Fruit fly (Drosophila melanogaster) whole organism, embryonic: ENCODE measurements around the gene PhKgamma.

Source experiments
- CG10209 ChIP-seq: fragments of 200-800 bp; sonication (Bioruptor generic); optimal IDR thresholded peaks from 3 replicates; lab custom pipeline; 2017; ENCODE audit warnings: missing biosample characterization, mild to moderate bottlenecking, missing genetic modification characterization, missing genetic modification reagents
- CG10274 ChIP-seq: fragments of 200-800 bp; sonication (Bioruptor generic); optimal IDR thresholded peaks from 3 replicates; lab custom pipeline; 2017; ENCODE audit warnings: missing biosample characterization, mild to moderate bottlenecking, missing genetic modification characterization
- CG10543 ChIP-seq: fragments of 200-800 bp; sonication (Bioruptor generic); optimal IDR thresholded peaks from 3 replicates; lab custom pipeline; 2017; ENCODE audit warnings: missing biosample characterization, mild to moderate bottlenecking, missing genetic modification characterization, moderate library complexity
- CG11723 ChIP-seq: fragments of 200-800 bp; sonication (Bioruptor generic); optimal IDR thresholded peaks from 2 replicates; lab custom pipeline; 2017; ENCODE audit warnings: missing biosample characterization, mild to moderate bottlenecking, missing genetic modification characterization
- CG13424 ChIP-seq: fragments of 200-800 bp; sonication (Bioruptor generic); optimal IDR thresholded peaks from 2 replicates; lab custom pipeline; 2019; ENCODE audit warnings: missing biosample characterization, mild to moderate bottlenecking, missing genetic modification characterization, moderate library complexity
- CG14667 ChIP-seq: fragments of 200-800 bp; sonication (Bioruptor generic); IDR thresholded peaks from 2 replicates; pipeline ENCODE4 v1.3.6; 2022; ENCODE audit warnings: missing biosample characterization, missing genetic modification characterization
- CG14965 ChIP-seq: fragments of 200-800 bp; sonication (Bioruptor generic); optimal IDR thresholded peaks from 2 replicates; lab custom pipeline; 2016; ENCODE audit warnings: missing biosample characterization, missing genetic modification characterization, borderline replicate concordance
- CG1602 ChIP-seq: fragments of 200-800 bp; sonication (Bioruptor generic); optimal IDR thresholded peaks from 3 replicates; lab custom pipeline; 2016; ENCODE audit warnings: missing biosample characterization, missing genetic modification characterization
- CG17359 ChIP-seq: fragments of 200-800 bp; sonication (Bioruptor generic); optimal IDR thresholded peaks from 3 replicates; lab custom pipeline; 2018; ENCODE audit warnings: missing biosample characterization, mild to moderate bottlenecking, missing genetic modification characterization, moderate library complexity
- CG17829 ChIP-seq: fragments of 200-800 bp; optimal IDR thresholded peaks from 2 replicates; lab custom pipeline; 2019; ENCODE audit warnings: missing biosample characterization, mild to moderate bottlenecking, missing genetic modification characterization, moderate library complexity
- CG18476 ChIP-seq: fragments of 200-800 bp; sonication (Bioruptor generic); optimal IDR thresholded peaks from 2 replicates; lab custom pipeline; 2016; ENCODE audit warnings: missing biosample characterization, mild to moderate bottlenecking, missing genetic modification characterization
- CG43689 ChIP-seq: fragments of 200-800 bp; sonication (Bioruptor generic); IDR thresholded peaks from 2 replicates; pipeline ENCODE4 v1.3.6; 2022; ENCODE audit warnings: missing biosample characterization, missing genetic modification characterization
- CG4617 ChIP-seq: fragments of 200-800 bp; sonication (Bioruptor generic); optimal IDR thresholded peaks from 3 replicates; lab custom pipeline; 2016; ENCODE audit warnings: missing biosample characterization, missing genetic modification characterization, borderline replicate concordance
- CG8478 ChIP-seq: fragments of >200 bp; optimal IDR thresholded peaks from 2 replicates; lab custom pipeline; 2018
- CG8765 ChIP-seq: fragments of 200-800 bp; sonication (Bioruptor generic); IDR thresholded peaks from 2 replicates; pipeline ENCODE4 v1.3.6; 2022; ENCODE audit warnings: missing biosample characterization, missing genetic modification characterization
- CrebB ChIP-seq: fragments of 200-800 bp; sonication (Bioruptor generic); optimal IDR thresholded peaks from 3 replicates; lab custom pipeline; 2018; ENCODE audit warnings: missing biosample characterization, mild to moderate bottlenecking, missing genetic modification characterization
- D19A ChIP-seq: fragments of 200-800 bp; optimal IDR thresholded peaks from 3 replicates; lab custom pipeline; 2019; ENCODE audit warnings: missing biosample characterization, mild to moderate bottlenecking, missing genetic modification characterization, moderate library complexity
- Dref ChIP-seq: fragments of 200-800 bp; sonication (Bioruptor generic); IDR thresholded peaks from 2 replicates; pipeline ENCODE4 v1.3.6; 2022; ENCODE audit warnings: missing biosample characterization, missing genetic modification characterization
- Eip74EF ChIP-seq, 2 experiments: fragments of 200-800 bp in 1 of 2; fragments of >200 bp in 1 of 2; sonication (Bioruptor generic) in 1 of 2; optimal IDR thresholded peaks; 2 replicates each; lab custom pipeline; 2017 to 2019; ENCODE audit warnings: missing biosample characterization in 2 of 2, missing genetic modification characterization in 2 of 2, mild to moderate bottlenecking in 1 of 2, moderate library complexity in 1 of 2
- Elba2 ChIP-seq: fragments of 200-800 bp; sonication (Bioruptor generic); optimal IDR thresholded peaks from 3 replicates; lab custom pipeline; 2016; ENCODE audit warnings: missing biosample characterization, missing genetic modification characterization
- Ets65A ChIP-seq: fragments of 200-800 bp; sonication (Bioruptor generic); peaks from one replicate; lab custom pipeline; 2016; ENCODE audit warnings: missing biosample characterization, missing genetic modification characterization
- HHEX ChIP-seq: fragments of 200-800 bp; sonication (Bioruptor generic); optimal IDR thresholded peaks from 3 replicates; lab custom pipeline; 2017; ENCODE audit warnings: missing biosample characterization, mild to moderate bottlenecking, missing genetic modification characterization, missing genetic modification reagents
- Hr39 ChIP-seq: fragments of >200 bp; optimal IDR thresholded peaks from 2 replicates; lab custom pipeline; 2017
- Hr51 ChIP-seq, 2 experiments: fragments of 200-800 bp; sonication (Bioruptor generic); optimal IDR thresholded peaks; 2 replicates in 1 of 2; 3 replicates in 1 of 2; lab custom pipeline; 2016 to 2018; ENCODE audit warnings: missing biosample characterization in 2 of 2, missing genetic modification characterization in 2 of 2, mild to moderate bottlenecking in 1 of 2, moderate library complexity in 1 of 2
- Hsf ChIP-seq: fragments of 200-800 bp; sonication (Bioruptor generic); optimal IDR thresholded peaks from 3 replicates; lab custom pipeline; 2016; ENCODE audit warnings: missing biosample characterization, missing genetic modification characterization
- MBD-R2 ChIP-seq: fragments of 200-800 bp; sonication (Bioruptor generic); IDR thresholded peaks from 2 replicates; pipeline ENCODE4 v1.3.6; 2022; ENCODE audit warnings: missing biosample characterization, missing genetic modification characterization
- NC2β ChIP-seq: fragments of 200-800 bp; sonication (Bioruptor generic); optimal IDR thresholded peaks from 2 replicates; lab custom pipeline; 2016; ENCODE audit warnings: missing biosample characterization, missing genetic modification characterization
- Trl ChIP-seq, 3 experiments: fragments of >200 bp in 2 of 3; fragments of 200-800 bp in 1 of 3; sonication (Bioruptor generic) in 1 of 3; optimal IDR thresholded peaks; 2 replicates in 1 of 3; 3 replicates in 2 of 3; lab custom pipeline; 2016 to 2017; ENCODE audit warnings: missing biosample characterization in 1 of 3, missing genetic modification characterization in 1 of 3
- btn ChIP-seq: fragments of 200-800 bp; sonication (Bioruptor generic); optimal IDR thresholded peaks from 2 replicates; lab custom pipeline; 2016; ENCODE audit warnings: missing biosample characterization, missing genetic modification characterization
- crp ChIP-seq, 2 experiments: fragments of 200-800 bp; sonication (Bioruptor generic); optimal IDR thresholded peaks; 2 replicates in 1 of 2; 3 replicates in 1 of 2; lab custom pipeline; 2017; ENCODE audit warnings: missing biosample characterization in 2 of 2, missing genetic modification characterization in 2 of 2, mild to moderate bottlenecking in 1 of 2, moderate library complexity in 1 of 2
- dmrt99B ChIP-seq: fragments of 200-800 bp; sonication (Bioruptor generic); optimal IDR thresholded peaks from 2 replicates; lab custom pipeline; 2018; ENCODE audit warnings: missing biosample characterization, mild to moderate bottlenecking, missing genetic modification characterization, moderate library complexity
- emc ChIP-seq: fragments of 200-800 bp; sonication (Bioruptor generic); optimal IDR thresholded peaks from 2 replicates; lab custom pipeline; 2016; ENCODE audit warnings: missing biosample characterization, missing genetic modification characterization
- ewg ChIP-seq: fragments of 200-800 bp; sonication (Bioruptor generic); optimal IDR thresholded peaks from 3 replicates; lab custom pipeline; 2017; ENCODE audit warnings: mild to moderate bottlenecking, missing biosample characterization, missing genetic modification reagents, missing genetic modification characterization
- exex ChIP-seq: fragments of 200-800 bp; sonication (Bioruptor generic); optimal IDR thresholded peaks from 4 replicates; lab custom pipeline; 2018; ENCODE audit warnings: missing biosample characterization, mild to moderate bottlenecking, missing genetic modification characterization, moderate library complexity
- eyg ChIP-seq: fragments of 200-800 bp; sonication (Bioruptor generic); optimal IDR thresholded peaks from 3 replicates; lab custom pipeline; 2016; ENCODE audit warnings: missing biosample characterization, missing genetic modification characterization
- fd64A ChIP-seq: fragments of 200-800 bp; sonication (Bioruptor generic); optimal IDR thresholded peaks from 3 replicates; lab custom pipeline; 2018; ENCODE audit warnings: missing biosample characterization, mild to moderate bottlenecking, missing genetic modification characterization
- fru ChIP-seq: fragments of >200 bp; optimal IDR thresholded peaks from 2 replicates; lab custom pipeline; 2017
- ham ChIP-seq: fragments of 200-800 bp; sonication (Bioruptor generic); IDR thresholded peaks from 2 replicates; pipeline ENCODE4 v1.3.6; 2022; ENCODE audit warnings: missing biosample characterization, missing genetic modification characterization
- her ChIP-seq: fragments of 200-800 bp; sonication (Bioruptor generic); optimal IDR thresholded peaks from 2 replicates; lab custom pipeline; 2016; ENCODE audit warnings: missing biosample characterization, missing genetic modification characterization
- kay ChIP-seq: fragments of 200-800 bp; sonication (Bioruptor generic); optimal IDR thresholded peaks from 2 replicates; lab custom pipeline; 2016; ENCODE audit warnings: missing biosample characterization, missing genetic modification characterization
- lola ChIP-seq, 3 experiments: fragments of >200 bp in 2 of 3; fragments of 200-800 bp in 1 of 3; sonication (Bioruptor generic) in 1 of 3; optimal IDR thresholded peaks; 2 replicates each; lab custom pipeline; 2017 to 2019; ENCODE audit warnings: missing biosample characterization in 3 of 3, missing genetic modification characterization in 3 of 3, mild to moderate bottlenecking in 1 of 3, moderate library complexity in 1 of 3
- luna ChIP-seq: fragments of 200-800 bp; sonication (Bioruptor generic); optimal IDR thresholded peaks from 2 replicates; lab custom pipeline; 2016; ENCODE audit warnings: missing biosample characterization, missing genetic modification characterization
- row ChIP-seq: fragments of 200-800 bp; sonication (Bioruptor generic); IDR thresholded peaks from 3 replicates; pipeline ENCODE4 v1.3.6; 2022; ENCODE audit warnings: missing biosample characterization, missing genetic modification characterization
- run ChIP-seq: fragments of 200-800 bp; sonication (Bioruptor generic); optimal IDR thresholded peaks from 3 replicates; lab custom pipeline; 2018; ENCODE audit warnings: missing biosample characterization, mild to moderate bottlenecking, missing genetic modification characterization
- seq ChIP-seq: fragments of 200-800 bp; sonication (Bioruptor generic); IDR thresholded peaks from 2 replicates; pipeline ENCODE4 v1.3.6; 2022; ENCODE audit warnings: missing biosample characterization, missing genetic modification characterization
- slp2 ChIP-seq: fragments of 200-800 bp; sonication (Bioruptor generic); optimal IDR thresholded peaks from 2 replicates; lab custom pipeline; 2016; ENCODE audit warnings: missing biosample characterization, missing genetic modification characterization
- sob ChIP-seq: fragments of 200-800 bp; sonication (Bioruptor generic); IDR thresholded peaks from 2 replicates; pipeline ENCODE4 v1.3.6; 2022; ENCODE audit warnings: missing biosample characterization, missing genetic modification characterization

Gene PhKgamma

DNA sequence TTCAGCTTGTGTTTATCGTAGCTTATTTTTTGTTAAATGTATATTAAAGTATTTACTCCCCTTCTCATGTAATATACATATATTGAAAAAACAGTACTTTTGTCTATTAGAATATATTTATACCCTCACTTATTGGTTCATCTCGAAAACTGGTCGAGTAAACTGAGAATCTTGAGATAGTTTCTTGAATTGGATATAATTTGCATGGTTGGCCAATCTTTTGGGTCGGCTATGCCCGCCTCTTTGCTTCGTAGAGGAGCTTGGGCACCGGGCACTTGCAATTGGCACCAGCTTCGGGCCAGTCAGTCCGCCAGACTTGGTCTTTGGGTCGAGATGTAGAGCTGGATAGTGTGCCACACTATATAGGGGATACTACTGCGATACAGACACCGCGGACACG, 14.5 kb upstream of the PhKgamma start:
- peak; percentile 76 for TF ChIP-seq CG10274
- no peak for TF ChIP-seq CG17829 (tag; lab: Kevin White, UChicago)
- TF ChIP-seq D19A (tag; lab: Kevin White, UChicago): peak; percentile 35
- TF ChIP-seq lola (GFP tag; optimal IDR thresholded peaks at IDR 0.05; lab: Kevin White, UChicago): no peak
- no peak for TF ChIP-seq CG14667
- 0 out of 3 replicates have a peak, but pooled peaks have one; percentile 10 for TF ChIP-seq row (GFP tag; lab: Robert Waterston, UW)

DNA sequence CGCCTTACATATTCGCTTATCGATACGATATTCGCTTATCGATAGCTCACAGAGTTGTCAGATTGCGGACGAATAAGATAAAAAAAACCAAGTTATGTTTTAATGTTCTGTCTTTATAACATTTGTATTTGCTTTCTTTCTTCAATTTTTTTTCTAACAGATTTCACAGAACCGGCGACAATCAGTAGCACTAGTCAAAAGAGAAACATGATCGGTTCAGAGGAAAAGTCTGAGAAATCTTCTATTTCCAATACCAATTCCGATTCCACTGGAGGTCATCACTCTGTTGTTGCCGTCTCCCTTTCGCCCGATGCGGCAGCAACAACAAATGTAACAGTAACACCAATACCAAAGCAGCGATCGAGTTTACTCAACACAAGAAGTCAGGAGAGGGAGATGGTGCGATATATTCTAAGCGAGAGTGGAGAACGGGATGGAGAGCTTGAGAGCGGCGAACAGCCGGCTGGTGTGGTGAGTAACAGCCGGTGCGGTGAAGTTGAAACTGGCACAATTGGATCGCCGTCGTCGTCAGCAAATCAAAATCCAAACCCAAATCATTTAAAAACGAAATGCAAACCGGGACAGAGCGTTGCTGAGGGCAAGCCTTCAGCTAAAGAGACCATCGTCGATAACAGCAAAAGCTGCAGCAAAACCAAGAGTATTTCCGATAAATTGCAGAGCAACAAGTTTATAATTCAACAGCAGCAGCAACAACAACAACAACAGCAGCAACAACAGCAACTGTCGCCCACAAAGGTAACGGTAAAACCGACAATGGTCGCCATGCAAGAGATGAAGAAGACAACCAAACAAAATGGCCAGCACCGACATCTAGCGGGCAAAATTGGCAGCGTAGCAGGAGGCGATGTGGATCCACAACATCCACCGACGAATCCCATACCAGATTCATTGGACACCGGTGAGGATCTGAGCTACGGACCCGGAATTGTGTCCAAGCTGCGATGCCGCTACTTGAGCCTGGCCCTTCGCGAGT, 13.1 kb upstream of the PhKgamma start:
- peak; percentile 93 for TF ChIP-seq Ets65A
- peak; percentile 31 for TF ChIP-seq emc (GFP tag; lab: Kevin White, UChicago)
- TF ChIP-seq slp2 (GFP tag; lab: Kevin White, UChicago): peak; percentile 18
- peak; percentile 55 for TF ChIP-seq her (GFP tag; lab: Kevin White, UChicago)
- peak; percentile 75 for TF ChIP-seq CG8478 (lab: Kevin White, UChicago)
- TF ChIP-seq Hr51 (GFP tag; optimal IDR thresholded peaks at IDR 0.05; lab: Kevin White, UChicago): peak; percentile 24 to 59
- TF ChIP-seq fru (lab: Kevin White, UChicago): no peak
- TF ChIP-seq CG4617 (GFP tag; lab: Kevin White, UChicago): peak; percentile 24
- peak; percentile 1 for TF ChIP-seq ewg
- peak; percentile 67 for TF ChIP-seq HHEX (GFP tag; lab: Kevin White, UChicago)
- no peak for TF ChIP-seq ham
- TF ChIP-seq kay (GFP tag; lab: Kevin White, UChicago): no peak
- no peak for TF ChIP-seq fd64A (GFP tag; lab: Kevin White, UChicago)
- peak; percentile 53 for TF ChIP-seq Hsf
- TF ChIP-seq dmrt99B: peak; percentile 71
- peak; percentile 36 for TF ChIP-seq CG10209 (GFP tag; lab: Kevin White, UChicago)
- peak; percentile 46 for TF ChIP-seq exex (tag; lab: Kevin White, UChicago)
- no peak for TF ChIP-seq CG43689 (GFP tag; lab: Robert Waterston, UW)
- no peak for TF ChIP-seq NC2β (GFP tag; lab: Kevin White, UChicago)
- TF ChIP-seq luna (GFP tag; lab: Kevin White, UChicago): no peak
- TF ChIP-seq Trl (optimal IDR thresholded peaks at IDR 0.05; lab: Kevin White, UChicago): peak; percentile 77 to 85
- peak; percentile 76 for TF ChIP-seq Trl (GFP tag; optimal IDR thresholded peaks at IDR 0.05; lab: Kevin White, UChicago)
- no peak for TF ChIP-seq run (tag; lab: Kevin White, UChicago)
- TF ChIP-seq CG14965: no peak
- TF ChIP-seq Hr39 (lab: Kevin White, UChicago): no peak
- TF ChIP-seq Elba2 (GFP tag; lab: Kevin White, UChicago): peak; percentile 17
- TF ChIP-seq CG1602 (GFP tag; lab: Kevin White, UChicago): peak; percentile 37
- peak; percentile 21 for TF ChIP-seq CG18476
- TF ChIP-seq crp (GFP tag; optimal IDR thresholded peaks at IDR 0.05; lab: Kevin White, UChicago): peak in 1 of 2 experiments; percentile 23
- no peak for TF ChIP-seq btn (GFP tag; lab: Kevin White, UChicago)
- peak in 1 of 2 experiments; percentile 52 for TF ChIP-seq Eip74EF (GFP tag; optimal IDR thresholded peaks at IDR 0.05; lab: Kevin White, UChicago)
- peak; percentile 58 for TF ChIP-seq sob (GFP tag; lab: Robert Waterston, UW)
- TF ChIP-seq MBD-R2: peak; percentile 47; the same call in 1 of the 2 replicates
- TF ChIP-seq CG13424: peak; percentile 79
- peak; percentile 12; the same call in 1 of the 2 replicates for TF ChIP-seq seq
- TF ChIP-seq CG8765 (GFP tag; lab: Robert Waterston, UW): no peak
- no peak for TF ChIP-seq CG11723 (GFP tag; lab: Kevin White, UChicago)
- peak; percentile 78 for TF ChIP-seq CG10543 (GFP tag; lab: Kevin White, UChicago)
- TF ChIP-seq CG17359: peak; percentile 46
- TF ChIP-seq eyg (GFP tag; lab: Kevin White, UChicago): peak; percentile 44
- TF ChIP-seq CrebB (tag; lab: Kevin White, UChicago): no peak
- peak; percentile 69 for TF ChIP-seq Dref (GFP tag; lab: Robert Waterston, UW)
